Worm (Caenorhabditis elegans) whole organism, late embryonic: Measurements from ENCODE around the gene afmd-1.

Source experiments
- F13H6.1 ChIP-seq: sonication (generic microtip); optimal IDR thresholded peaks from 2 replicates; lab custom pipeline; 2016; ENCODE audit warnings: missing genetic modification characterization, missing compliant biosample characterization
- T23F11.4 ChIP-seq: fragments of 200-800 bp; sonication (Bioruptor generic); optimal IDR thresholded peaks from 2 replicates; lab custom pipeline; 2018; ENCODE audit warnings: mild to moderate bottlenecking, missing genetic modification characterization, missing compliant biosample characterization
- Y22D7AL.16 ChIP-seq: sonication (generic microtip); optimal IDR thresholded peaks from 2 replicates; lab custom pipeline; 2016; ENCODE audit warnings: missing genetic modification characterization, missing compliant biosample characterization
- ceh-19 ChIP-seq: fragments of 200-800 bp; sonication (Bioruptor generic); optimal IDR thresholded peaks from 2 replicates; lab custom pipeline; 2018; ENCODE audit warnings: mild to moderate bottlenecking, missing genetic modification characterization, missing compliant biosample characterization
- ceh-2 ChIP-seq: sonication (generic microtip); optimal IDR thresholded peaks from 2 replicates; lab custom pipeline; 2016; ENCODE audit warnings: missing genotype, missing genetic modification characterization, missing compliant biosample characterization
- ceh-22 ChIP-seq: sonication (generic microtip); optimal IDR thresholded peaks from 2 replicates; lab custom pipeline; 2017; ENCODE audit warnings: missing biosample characterization, missing genetic modification characterization
- ceh-24 ChIP-seq: sonication (generic microtip); optimal IDR thresholded peaks from 2 replicates; lab custom pipeline; 2016; ENCODE audit warnings: mild to moderate bottlenecking, missing genetic modification characterization, missing compliant biosample characterization
- ceh-30 ChIP-seq: fragments of 150-350 bp; optimal IDR thresholded peaks from 2 replicates; lab custom pipeline; 2014; ENCODE audit warnings: missing biosample characterization, missing genetic modification characterization
- ceh-31 ChIP-seq: sonication (generic microtip); optimal IDR thresholded peaks from 2 replicates; lab custom pipeline; 2016; ENCODE audit warnings: missing genetic modification characterization, missing compliant biosample characterization
- ceh-45 ChIP-seq: fragments of 200-800 bp; sonication (Bioruptor generic); IDR thresholded peaks from 2 replicates; pipeline ENCODE4 v1.3.6; 2022; ENCODE audit warnings: missing genetic modification reagents, missing genetic modification characterization, missing compliant biosample characterization
- ceh-48 ChIP-seq: sonication (generic microtip); optimal IDR thresholded peaks from 2 replicates; lab custom pipeline; 2016; ENCODE audit warnings: missing genetic modification characterization, inconsistent platforms, missing compliant biosample characterization
- ceh-6 ChIP-seq: fragments of 200-800 bp; sonication (Bioruptor generic); optimal IDR thresholded peaks from 2 replicates; lab custom pipeline; 2018; ENCODE audit warnings: mild to moderate bottlenecking, missing genetic modification characterization, missing compliant biosample characterization
- dve-1 ChIP-seq: sonication (generic microtip); optimal IDR thresholded peaks from 2 replicates; lab custom pipeline; 2017; ENCODE audit warnings: antibody characterized with exemption, mild to moderate bottlenecking, missing genetic modification characterization, missing compliant biosample characterization
- elt-2 ChIP-seq: sonication (generic microtip); optimal IDR thresholded peaks from 2 replicates; lab custom pipeline; 2016; ENCODE audit warnings: missing genetic modification reagents, missing genetic modification characterization, missing compliant biosample characterization
- ets-4 ChIP-seq: sonication (generic microtip); optimal IDR thresholded peaks from 2 replicates; lab custom pipeline; 2016; ENCODE audit warnings: missing genetic modification characterization, missing compliant biosample characterization
- eyg-1 ChIP-seq: sonication (generic microtip); optimal IDR thresholded peaks from 2 replicates; lab custom pipeline; 2016; ENCODE audit warnings: missing genotype, missing genetic modification characterization, missing compliant biosample characterization
- fkh-10 ChIP-seq: fragments of 150-350 bp; optimal IDR thresholded peaks from 2 replicates; lab custom pipeline; 2014; ENCODE audit warnings: missing biosample characterization, missing genetic modification reagents, missing genetic modification characterization
- gmeb-2 ChIP-seq: sonication (generic microtip); optimal IDR thresholded peaks from 2 replicates; lab custom pipeline; 2016; ENCODE audit warnings: missing genetic modification characterization, inconsistent platforms, missing compliant biosample characterization
- hlh-13 ChIP-seq: fragments of 200-800 bp; sonication (Bioruptor generic); optimal IDR thresholded peaks from 2 replicates; lab custom pipeline; 2018; ENCODE audit warnings: mild to moderate bottlenecking, missing genetic modification characterization, missing compliant biosample characterization
- hlh-15 ChIP-seq: sonication (generic microtip); optimal IDR thresholded peaks from 2 replicates; lab custom pipeline; 2016; ENCODE audit warnings: missing genetic modification characterization, missing compliant biosample characterization
- lim-6 ChIP-seq: sonication (generic microtip); optimal IDR thresholded peaks from 2 replicates; lab custom pipeline; 2016; ENCODE audit warnings: missing genetic modification characterization, missing compliant biosample characterization
- lin-11 ChIP-seq: fragments of 200-800 bp; sonication (Bioruptor generic); optimal IDR thresholded peaks from 2 replicates; lab custom pipeline; 2018; ENCODE audit warnings: mild to moderate bottlenecking, missing genetic modification characterization, missing compliant biosample characterization
- madf-2 ChIP-seq: sonication (generic microtip); optimal IDR thresholded peaks from 2 replicates; lab custom pipeline; 2017; ENCODE audit warnings: missing genetic modification characterization, missing compliant biosample characterization
- mec-3 ChIP-seq: sonication (generic microtip); optimal IDR thresholded peaks from 2 replicates; lab custom pipeline; 2016; ENCODE audit warnings: borderline replicate concordance, missing genetic modification characterization, missing compliant biosample characterization
- nhr-11 ChIP-seq: fragments of 150-350 bp; optimal IDR thresholded peaks from 2 replicates; lab custom pipeline; 2014; ENCODE audit warnings: missing biosample characterization, missing genetic modification characterization
- nhr-232 ChIP-seq: sonication (generic microtip); optimal IDR thresholded peaks from 2 replicates; lab custom pipeline; 2016; ENCODE audit warnings: missing genetic modification characterization, missing compliant biosample characterization
- npax-4 ChIP-seq: sonication (generic microtip); optimal IDR thresholded peaks from 2 replicates; lab custom pipeline; 2016; ENCODE audit warnings: missing genetic modification characterization, missing compliant biosample characterization
- odd-2 ChIP-seq: sonication (generic microtip); optimal IDR thresholded peaks from 2 replicates; lab custom pipeline; 2017; ENCODE audit warnings: antibody characterized with exemption, mild to moderate bottlenecking, missing genetic modification characterization, missing compliant biosample characterization
- pag-3 ChIP-seq: sonication (generic microtip); optimal IDR thresholded peaks from 2 replicates; lab custom pipeline; 2016; ENCODE audit warnings: missing compliant biosample characterization, missing genetic modification characterization, borderline replicate concordance
- pax-1 ChIP-seq: fragments of 150-350 bp; optimal IDR thresholded peaks from 2 replicates; lab custom pipeline; 2014; ENCODE audit warnings: missing biosample characterization, missing genetic modification characterization
- pha-4 ChIP-seq: fragments of 150-350 bp; optimal IDR thresholded peaks from 2 replicates; lab custom pipeline; 2018; ENCODE audit warnings: missing biosample characterization, missing genetic modification reagents, missing genetic modification characterization
- pqm-1 ChIP-seq: sonication (generic microtip); optimal IDR thresholded peaks from 2 replicates; lab custom pipeline; 2016; ENCODE audit warnings: missing genetic modification characterization, missing compliant biosample characterization
- sdc-2 ChIP-seq: sonication (generic microtip); optimal IDR thresholded peaks from 2 replicates; lab custom pipeline; 2016; ENCODE audit warnings: missing genotype, missing genetic modification characterization, missing compliant biosample characterization
- sox-2 ChIP-seq: fragments of 200-800 bp; sonication (Bioruptor generic); IDR thresholded peaks from 2 replicates; pipeline ENCODE4 v1.3.6; 2022; ENCODE audit warnings: missing genetic modification reagents, missing genetic modification characterization, missing compliant biosample characterization
- sox-4 ChIP-seq: sonication (generic microtip); optimal IDR thresholded peaks from 2 replicates; lab custom pipeline; 2017; ENCODE audit warnings: mild to moderate bottlenecking, missing genetic modification characterization, inconsistent platforms, missing compliant biosample characterization
- syd-9 ChIP-seq: sonication (generic microtip); optimal IDR thresholded peaks from 2 replicates; lab custom pipeline; 2016; ENCODE audit warnings: mild to moderate bottlenecking, missing genetic modification characterization, moderate library complexity, missing compliant biosample characterization
- tbx-2 ChIP-seq: sonication (generic microtip); optimal IDR thresholded peaks from 2 replicates; lab custom pipeline; 2016; ENCODE audit warnings: missing genetic modification characterization, missing compliant biosample characterization
- tbx-7 ChIP-seq: sonication (generic microtip); optimal IDR thresholded peaks from 2 replicates; lab custom pipeline; 2016; ENCODE audit warnings: missing genotype, missing genetic modification characterization, missing compliant biosample characterization
- ttx-3 ChIP-seq: sonication (generic microtip); optimal IDR thresholded peaks from 2 replicates; lab custom pipeline; 2016; ENCODE audit warnings: missing genetic modification reagents, missing genetic modification characterization, missing compliant biosample characterization
- unc-42 ChIP-seq: sonication (generic microtip); optimal IDR thresholded peaks from 2 replicates; lab custom pipeline; 2016; ENCODE audit warnings: missing genotype, missing genetic modification characterization, missing compliant biosample characterization
- unc-86 ChIP-seq: sonication (generic microtip); optimal IDR thresholded peaks from 2 replicates; lab custom pipeline; 2016; ENCODE audit warnings: missing genetic modification characterization, missing compliant biosample characterization
- ztf-16 ChIP-seq: sonication (generic microtip); optimal IDR thresholded peaks from 2 replicates; lab custom pipeline; 2017; ENCODE audit warnings: missing genetic modification characterization, missing compliant biosample characterization

afmd-1 gene

ce11 chrIV:7205969-7206368, 38.1 kb upstream of the afmd-1 start, which contains the start of gene kcc-1:
Gene kcc-1, plus strand, starts transcription at chrIV:7206269.
- no peak for TF ChIP-seq ets-4 (tag; lab: Kevin White, UChicago)
- TF ChIP-seq mec-3 (tag; lab: Kevin White, UChicago), result no peak
- TF ChIP-seq ceh-19 (GFP tag; lab: Kevin White, UChicago), result no peak
- no peak for TF ChIP-seq unc-42 (tag; lab: Kevin White, UChicago)
- TF ChIP-seq sox-4 (tag; lab: Kevin White, UChicago), result no peak
- TF ChIP-seq ceh-24 (tag; lab: Kevin White, UChicago), result no peak
- TF ChIP-seq ceh-31 (tag; lab: Kevin White, UChicago), result no peak
- TF ChIP-seq pax-1 (tag; lab: Kevin White, UChicago), result no peak
- TF ChIP-seq sox-2 (GFP tag; lab: Robert Waterston, UW), result no peak
- no peak for TF ChIP-seq sdc-2
- TF ChIP-seq T23F11.4, result no peak
- TF ChIP-seq ceh-30 (tag; lab: Kevin White, UChicago), result no peak
- no peak for TF ChIP-seq odd-2 (tag; lab: Kevin White, UChicago)
- no peak for TF ChIP-seq hlh-13 (GFP tag; lab: Kevin White, UChicago)
- no peak for TF ChIP-seq nhr-232
- no peak for TF ChIP-seq fkh-10 (GFP tag; lab: Kevin White, UChicago)
- TF ChIP-seq ztf-16 (tag; lab: Kevin White, UChicago), result no peak

- TF ChIP-seq T23F11.4 (no peak), pha-4 (tag; lab: Kevin White, UChicago) (no peak), dve-1 (no peak), hlh-15 (tag; lab: Kevin White, UChicago) (no peak), ets-4 (tag; lab: Kevin White, UChicago) (no peak), elt-2 (tag; lab: Kevin White, UChicago) (no peak), pag-3 (tag; lab: Kevin White, UChicago) (no peak), sdc-2 (no peak), unc-86 (tag; lab: Kevin White, UChicago) (no peak)
Measured at ce11 chrIV:7208961-7209360, 35.1 kb upstream of the afmd-1 start.

ce11 chrIV:7211313-7211712, 32.7 kb upstream of the afmd-1 start:
- no peak for TF ChIP-seq syd-9 (tag; lab: Kevin White, UChicago)
- no peak for TF ChIP-seq lin-11 (tag; lab: Kevin White, UChicago)

- TF ChIP-seq odd-2 (tag; lab: Kevin White, UChicago) (no peak), lim-6 (tag; lab: Kevin White, UChicago) (no peak), nhr-11 (no peak), npax-4 (tag; lab: Kevin White, UChicago) (no peak), madf-2 (no peak), gmeb-2 (no peak), pqm-1 (tag; lab: Kevin White, UChicago) (no peak), ceh-2 (tag; lab: Kevin White, UChicago) (no peak), ceh-6 (GFP tag; lab: Kevin White, UChicago) (no peak)
Measured at ce11 chrIV:7212769-7213168, 31.3 kb upstream of the afmd-1 start.

- TF ChIP-seq Y22D7AL.16 (tag; lab: Kevin White, UChicago), result no peak
- TF ChIP-seq ttx-3 (tag; lab: Kevin White, UChicago), result no peak
- TF ChIP-seq F13H6.1, result no peak
- TF ChIP-seq mec-3 (tag; lab: Kevin White, UChicago), result no peak
- no peak for TF ChIP-seq unc-42 (tag; lab: Kevin White, UChicago)
- no peak for TF ChIP-seq tbx-7
- no peak for TF ChIP-seq pqm-1 (tag; lab: Kevin White, UChicago)
- no peak for TF ChIP-seq odd-2 (tag; lab: Kevin White, UChicago)
- TF ChIP-seq ceh-45 (GFP tag; lab: Robert Waterston, UW), result no peak
- no peak for TF ChIP-seq eyg-1 (tag; lab: Kevin White, UChicago)
- no peak for TF ChIP-seq ceh-48 (tag; lab: Kevin White, UChicago)
- no peak for TF ChIP-seq tbx-2 (tag; lab: Kevin White, UChicago)
- TF ChIP-seq ceh-22, result no peak
- no peak for TF ChIP-seq ceh-6 (GFP tag; lab: Kevin White, UChicago)
- TF ChIP-seq ceh-19 (GFP tag; lab: Kevin White, UChicago), result no peak
- TF ChIP-seq, all 69 proteins: peak for 0
Measured at ce11 chrIV:7216210-7216609, 27.8 kb upstream of the afmd-1 start.
